Worm (Caenorhabditis elegans) whole organism, L1 larva: ENCODE measurements around the gene twk-11.

Experiments
- snpc-4 ChIP-seq: fragments of 150-350 bp; optimal IDR thresholded peaks from 2 replicates; lab custom pipeline; 2014; ENCODE audit warnings: missing biosample characterization, missing genetic modification characterization
- unc-30 ChIP-seq: sonication (generic microtip); optimal IDR thresholded peaks from 2 replicates; lab custom pipeline; 2017; ENCODE audit warnings: missing biosample characterization, missing genetic modification characterization

DNA sequence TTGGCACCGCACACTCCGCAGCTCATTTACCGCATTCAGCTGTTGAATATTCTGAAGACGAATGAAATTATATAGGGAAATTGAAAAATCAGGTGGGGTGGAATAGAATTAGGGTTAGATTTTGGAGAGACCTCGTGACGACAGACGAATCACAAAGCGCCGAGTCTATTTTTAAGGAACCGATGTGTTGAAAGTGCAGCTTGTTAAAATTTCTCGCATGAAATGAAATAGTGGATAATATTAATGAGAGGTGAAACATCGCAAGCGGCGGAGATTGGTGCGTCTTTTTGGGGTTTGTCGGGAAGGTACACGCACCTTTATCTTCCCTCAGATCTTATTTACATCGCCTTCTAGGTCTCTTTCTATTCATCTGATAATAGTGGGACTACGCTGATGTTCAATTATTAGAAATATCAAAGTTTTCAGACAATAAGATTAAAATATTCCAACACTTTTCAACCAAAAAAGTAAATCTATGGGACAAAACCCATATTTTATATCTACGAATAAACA, 46.7 kb downstream of the twk-11 start, which contains the start of gene nhr-140:
- no peak for TF ChIP-seq snpc-4
- TF ChIP-seq unc-30 (tag; lab: Kevin White, UChicago) = no peak
